Worm (Caenorhabditis elegans) whole organism, L2 larva: ENCODE results near the gene ZK180.6.

ENCODE experiments used
- C34F6.9 ChIP-seq: fragments of 150-350 bp; optimal IDR thresholded peaks from 2 replicates; lab custom pipeline; 2014; ENCODE audit warnings: missing biosample characterization, missing genetic modification characterization
- F13H6.1 ChIP-seq: sonication (generic microtip); optimal IDR thresholded peaks from 2 replicates; lab custom pipeline; 2016; ENCODE audit warnings: missing genetic modification characterization, missing compliant biosample characterization
- R02D3.7 ChIP-seq: fragments of 150-350 bp; optimal IDR thresholded peaks from 2 replicates; lab custom pipeline; 2014; ENCODE audit warnings: missing biosample characterization, missing genetic modification characterization
- Y55F3AM.14 ChIP-seq: fragments of 200-800 bp; sonication (Bioruptor generic); optimal IDR thresholded peaks from 2 replicates; lab custom pipeline; 2018; ENCODE audit warnings: mild to moderate bottlenecking, missing genetic modification characterization, missing compliant biosample characterization
- ZK546.5 ChIP-seq: sonication (generic microtip); optimal IDR thresholded peaks from 2 replicates; lab custom pipeline; 2017; ENCODE audit warnings: missing biosample characterization, missing genetic modification characterization
- alr-1 ChIP-seq: fragments of 150-350 bp; optimal IDR thresholded peaks from 2 replicates; lab custom pipeline; 2014; ENCODE audit warnings: missing biosample characterization, missing genetic modification characterization
- aly-2 ChIP-seq: fragments of 150-350 bp; optimal IDR thresholded peaks from 2 replicates; lab custom pipeline; 2014; ENCODE audit warnings: missing biosample characterization, missing genetic modification characterization
- ama-1 ChIP-seq: fragments of 150-350 bp; optimal IDR thresholded peaks from 2 replicates; lab custom pipeline; 2018; ENCODE audit warnings: inconsistent platforms
- blmp-1 ChIP-seq: sonication (generic microtip); optimal IDR thresholded peaks from 2 replicates; lab custom pipeline; 2017; ENCODE audit warnings: missing genetic modification characterization, mild to moderate bottlenecking, missing compliant biosample characterization, antibody characterized with exemption, moderate library complexity; ENCODE audit not compliant: insufficient read depth
- ceh-16 ChIP-seq: fragments of 150-350 bp; optimal IDR thresholded peaks from 2 replicates; lab custom pipeline; 2014; ENCODE audit warnings: missing biosample characterization, missing genetic modification characterization
- ceh-82 ChIP-seq: fragments of 150-350 bp; optimal IDR thresholded peaks from 2 replicates; lab custom pipeline; 2014; ENCODE audit warnings: missing biosample characterization, missing genetic modification characterization
- crh-2 ChIP-seq: sonication (generic microtip); optimal IDR thresholded peaks from 2 replicates; lab custom pipeline; 2017; ENCODE audit warnings: missing biosample characterization, missing genetic modification characterization
- dmd-4 ChIP-seq: sonication (generic microtip); optimal IDR thresholded peaks from 2 replicates; lab custom pipeline; 2017; ENCODE audit warnings: missing biosample characterization, missing genetic modification characterization
- egl-27 ChIP-seq: sonication (generic microtip); optimal IDR thresholded peaks from 3 replicates; lab custom pipeline; 2017; ENCODE audit warnings: missing biosample characterization, missing genetic modification reagents, missing genetic modification characterization
- elt-1 ChIP-seq: fragments of 150-350 bp; optimal IDR thresholded peaks from 2 replicates; lab custom pipeline; 2014; ENCODE audit warnings: missing biosample characterization, missing genetic modification characterization
- elt-3 ChIP-seq: sonication (generic microtip); optimal IDR thresholded peaks from 2 replicates; lab custom pipeline; 2017; ENCODE audit warnings: missing biosample characterization, missing genetic modification characterization
- fos-1 ChIP-seq: fragments of 150-350 bp; optimal IDR thresholded peaks from 2 replicates; lab custom pipeline; 2014; ENCODE audit warnings: missing biosample characterization, missing genetic modification characterization
- gmeb-1 ChIP-seq: fragments of 150-350 bp; optimal IDR thresholded peaks from 2 replicates; lab custom pipeline; 2014; ENCODE audit warnings: missing biosample characterization, missing genetic modification characterization
- lin-11 ChIP-seq: fragments of 150-350 bp; sonication (generic microtip); optimal IDR thresholded peaks from 2 replicates; lab custom pipeline; 2014; ENCODE audit warnings: missing biosample characterization, missing genetic modification characterization, inconsistent platforms, mixed read lengths
- lin-13 ChIP-seq: fragments of 150-350 bp; optimal IDR thresholded peaks from 2 replicates; lab custom pipeline; 2014; ENCODE audit warnings: missing biosample characterization, missing genetic modification reagents, missing genetic modification characterization
- lin-39 ChIP-seq: fragments of 150-350 bp; optimal IDR thresholded peaks from 2 replicates; lab custom pipeline; 2014; ENCODE audit warnings: missing biosample characterization, missing genetic modification reagents, missing genetic modification characterization
- lsy-2 ChIP-seq, 2 experiments: fragments of 150-350 bp in 1 of 2; sonication (generic microtip) in 1 of 2; optimal IDR thresholded peaks; 2 replicates each; lab custom pipeline; 2014 to 2017; ENCODE audit warnings: missing biosample characterization in 2 of 2, missing genetic modification characterization in 2 of 2
- mab-5 ChIP-seq: fragments of 150-350 bp; optimal IDR thresholded peaks from 2 replicates; lab custom pipeline; 2014; ENCODE audit warnings: missing biosample characterization, missing genetic modification characterization
- mbf-1 ChIP-seq: sonication (generic microtip); optimal IDR thresholded peaks from 2 replicates; lab custom pipeline; 2017; ENCODE audit warnings: missing biosample characterization, missing genetic modification characterization
- mdl-1 ChIP-seq, 2 experiments: fragments of 150-350 bp in 1 of 2; sonication (generic microtip) in 1 of 2; optimal IDR thresholded peaks; 2 replicates each; lab custom pipeline; 2017; ENCODE audit warnings: missing biosample characterization in 2 of 2, missing genetic modification characterization in 2 of 2
- nhr-10 ChIP-seq: sonication (generic microtip); optimal IDR thresholded peaks from 2 replicates; lab custom pipeline; 2017; ENCODE audit warnings: missing biosample characterization, missing genetic modification characterization
- nhr-11 ChIP-seq: fragments of 150-350 bp; optimal IDR thresholded peaks from 2 replicates; lab custom pipeline; 2014; ENCODE audit warnings: missing biosample characterization, missing genetic modification characterization
- nhr-12 ChIP-seq: fragments of 150-350 bp; optimal IDR thresholded peaks from 2 replicates; lab custom pipeline; 2014; ENCODE audit warnings: missing biosample characterization, missing genetic modification characterization
- nhr-129 ChIP-seq: fragments of 150-350 bp; optimal IDR thresholded peaks from 2 replicates; lab custom pipeline; 2014; ENCODE audit warnings: missing biosample characterization, missing genetic modification characterization
- nhr-21 ChIP-seq: fragments of 150-350 bp; optimal IDR thresholded peaks from 2 replicates; lab custom pipeline; 2014; ENCODE audit warnings: missing biosample characterization, missing genetic modification characterization
- nhr-23 ChIP-seq: fragments of 150-350 bp; optimal IDR thresholded peaks from 2 replicates; lab custom pipeline; 2014; ENCODE audit warnings: missing biosample characterization, missing genetic modification reagents, missing genetic modification characterization
- nhr-237 ChIP-seq: fragments of 150-350 bp; optimal IDR thresholded peaks from 2 replicates; lab custom pipeline; 2014; ENCODE audit warnings: missing biosample characterization, missing genetic modification characterization
- nhr-25 ChIP-seq: fragments of 150-350 bp; sonication (generic microtip); optimal IDR thresholded peaks from 3 replicates; lab custom pipeline; 2014; ENCODE audit warnings: missing biosample characterization, missing genetic modification characterization
- nhr-6 ChIP-seq: fragments of 150-350 bp; optimal IDR thresholded peaks from 2 replicates; lab custom pipeline; 2014; ENCODE audit warnings: missing biosample characterization, missing genetic modification characterization
- nhr-77 ChIP-seq: fragments of 150-350 bp; optimal IDR thresholded peaks from 2 replicates; lab custom pipeline; 2014; ENCODE audit warnings: missing biosample characterization, missing genetic modification characterization
- peb-1 ChIP-seq: fragments of 150-350 bp; optimal IDR thresholded peaks from 2 replicates; lab custom pipeline; 2014; ENCODE audit warnings: missing biosample characterization, missing genetic modification characterization
- sem-4 ChIP-seq: fragments of 150-350 bp; optimal IDR thresholded peaks from 2 replicates; lab custom pipeline; 2014; ENCODE audit warnings: missing biosample characterization, missing genetic modification reagents, missing genetic modification characterization
- skn-1 ChIP-seq: sonication (generic microtip); optimal IDR thresholded peaks from 2 replicates; lab custom pipeline; 2017; ENCODE audit warnings: missing biosample characterization, missing genetic modification characterization
- sma-3 ChIP-seq: sonication (generic microtip); optimal IDR thresholded peaks from 2 replicates; lab custom pipeline; 2016; ENCODE audit warnings: missing genetic modification reagents, missing genetic modification characterization, missing compliant biosample characterization
- sma-9 ChIP-seq, 2 experiments: fragments of 150-350 bp in 1 of 2; sonication (generic microtip) in 1 of 2; optimal IDR thresholded peaks; 2 replicates each; lab custom pipeline; 2014 to 2016; ENCODE audit warnings: missing genetic modification characterization in 2 of 2, mild to moderate bottlenecking in 1 of 2, missing biosample characterization in 1 of 2, missing compliant biosample characterization in 1 of 2, missing genetic modification reagents in 1 of 2, moderate library complexity in 1 of 2
- snpc-4 ChIP-seq: fragments of 150-350 bp; optimal IDR thresholded peaks from 2 replicates; lab custom pipeline; 2014; ENCODE audit warnings: missing biosample characterization, missing genetic modification characterization
- unc-39 ChIP-seq: fragments of 150-350 bp; optimal IDR thresholded peaks from 2 replicates; lab custom pipeline; 2014; ENCODE audit warnings: missing biosample characterization, missing genetic modification characterization
- unc-55 ChIP-seq: fragments of 150-350 bp; sonication (generic microtip); optimal IDR thresholded peaks from 3 replicates; lab custom pipeline; 2014; ENCODE audit warnings: missing biosample characterization, missing genetic modification reagents, missing genetic modification characterization
- unc-62 ChIP-seq: fragments of 150-350 bp; optimal IDR thresholded peaks from 2 replicates; lab custom pipeline; 2014; ENCODE audit warnings: missing biosample characterization, missing genetic modification reagents, missing genetic modification characterization
- zag-1 ChIP-seq: fragments of 150-350 bp; optimal IDR thresholded peaks from 2 replicates; lab custom pipeline; 2014; ENCODE audit warnings: missing biosample characterization, missing genetic modification characterization
- ztf-1 ChIP-seq: fragments of 200-800 bp; sonication (Bioruptor generic); conservative IDR thresholded peaks from 2 replicates; pipeline ENCODE4 v1.3.6; 2022; ENCODE audit warnings: missing genetic modification characterization, missing compliant biosample characterization
- ztf-11 ChIP-seq: sonication (generic microtip); optimal IDR thresholded peaks from 2 replicates; lab custom pipeline; 2017; ENCODE audit warnings: missing biosample characterization, missing genetic modification characterization
- ztf-4 ChIP-seq: fragments of 150-350 bp; optimal IDR thresholded peaks from 2 replicates; lab custom pipeline; 2014; ENCODE audit warnings: missing biosample characterization, missing genetic modification characterization

Gene ZK180.6

DNA sequence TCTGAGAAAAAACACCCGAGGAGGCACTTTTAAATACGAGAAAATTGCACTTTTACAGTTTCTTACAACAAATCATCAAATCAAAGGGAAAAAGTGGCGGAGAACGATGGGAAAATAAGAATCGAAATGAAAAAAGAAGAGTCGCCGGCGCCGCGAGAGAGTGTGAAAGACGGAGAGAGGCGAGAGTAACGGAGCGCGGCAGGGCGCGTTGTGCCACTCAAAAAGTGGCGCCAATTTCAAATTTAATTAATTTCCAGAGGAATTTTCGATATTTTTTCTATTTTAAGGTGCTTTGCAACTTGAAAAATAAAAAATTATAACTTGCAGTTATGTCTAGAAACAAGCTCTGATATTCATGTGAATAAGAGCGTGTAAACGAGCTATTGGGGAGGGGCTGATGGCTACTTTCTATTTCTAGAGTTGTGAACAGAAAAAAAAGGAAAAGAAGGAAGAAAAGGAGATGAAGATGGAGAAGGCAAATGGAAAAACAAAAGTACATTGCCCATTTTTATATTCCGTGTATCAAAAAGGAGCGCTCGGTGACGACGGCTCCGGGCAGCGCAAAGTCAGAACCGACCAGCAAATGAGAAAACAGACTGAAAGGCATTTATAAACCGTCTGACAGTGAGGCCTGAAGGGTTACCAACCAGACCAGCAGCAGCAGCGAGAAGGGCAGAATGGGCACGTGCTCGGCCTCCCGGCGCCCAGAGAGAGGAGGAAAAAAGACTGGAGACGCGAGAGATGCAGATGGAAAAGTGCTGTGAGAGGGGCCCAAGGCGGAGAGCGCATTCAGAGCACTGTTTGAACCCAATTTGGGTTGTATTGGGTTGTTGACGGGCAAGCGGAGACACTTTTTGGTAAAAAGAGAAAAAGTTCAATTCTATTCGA lies 53.7 kb downstream of the ZK180.6 start:
- TF ChIP-seq aly-2 (tag; lab: Kevin White, UChicago) (no peak), ztf-4 (tag; lab: Kevin White, UChicago) (no peak), nhr-6 (no peak), Y55F3AM.14 (no peak), mbf-1 (tag; lab: Kevin White, UChicago) (no peak), lin-11 (tag; lab: Kevin White, UChicago) (no peak), dmd-4 (tag; lab: Kevin White, UChicago) (no peak), unc-55 (GFP tag; lab: Kevin White, UChicago) (peak; percentile 31), ceh-82 (tag; lab: Kevin White, UChicago) (no peak), egl-27 (tag; lab: Kevin White, UChicago) (no peak), sem-4 (tag; lab: Kevin White, UChicago) (no peak), fos-1 (tag; lab: Kevin White, UChicago) (no peak), F13H6.1 (peak; percentile 56), nhr-25 (tag; lab: Kevin White, UChicago) (no peak), peb-1 (tag; lab: Kevin White, UChicago) (no peak), nhr-21 (tag; lab: Kevin White, UChicago) (no peak), mdl-1 (tag; optimal IDR thresholded peaks at IDR 0.05; lab: Kevin White, UChicago) (peak; percentile 71 to 85), ztf-11 (tag; lab: Kevin White, UChicago) (no peak), lsy-2 (tag; optimal IDR thresholded peaks at IDR 0.05; lab: Kevin White, UChicago) (peak in 1 of 2 experiments; percentile 28), lin-13 (GFP tag; lab: Kevin White, UChicago) (no peak), lin-39 (tag; lab: Kevin White, UChicago) (no peak), nhr-12 (tag; lab: Kevin White, UChicago) (no peak), sma-9 (GFP tag; optimal IDR thresholded peaks at IDR 0.05; lab: Kevin White, UChicago) (peak; percentile 50), sma-9 (tag; optimal IDR thresholded peaks at IDR 0.05; lab: Kevin White, UChicago) (no peak), C34F6.9 (tag; lab: Kevin White, UChicago) (no peak), nhr-10 (tag; lab: Kevin White, UChicago) (no peak), ama-1 (no peak), crh-2 (no peak), elt-1 (no peak), ceh-16 (tag; lab: Kevin White, UChicago) (no peak), elt-3 (tag; lab: Kevin White, UChicago) (no peak), nhr-23 (tag; lab: Kevin White, UChicago) (no peak), alr-1 (tag; lab: Kevin White, UChicago) (no peak), nhr-11 (tag; lab: Kevin White, UChicago) (no peak), unc-39 (tag; lab: Kevin White, UChicago) (no peak), nhr-129 (tag; lab: Kevin White, UChicago) (peak; percentile 69), sma-3 (GFP tag; lab: Kevin White, UChicago) (peak; percentile 5), nhr-77 (no peak), R02D3.7 (no peak), snpc-4 (tag; lab: Kevin White, UChicago) (no peak), blmp-1 (no peak), mab-5 (no peak), gmeb-1 (tag; lab: Kevin White, UChicago) (peak; percentile 41), zag-1 (no peak), unc-62 (GFP tag; lab: Kevin White, UChicago) (no peak), ZK546.5 (tag; lab: Kevin White, UChicago) (no peak), ztf-1 (GFP tag; lab: Robert Waterston, UW) (no peak), skn-1 (tag; lab: Kevin White, UChicago) (no peak), nhr-237 (tag; lab: Kevin White, UChicago) (no peak)
